Worm (Caenorhabditis elegans) whole organism, L2 larva: ENCODE data around the gene F47B8.13.

Experiments
- ama-1 ChIP-seq: fragments of 150-350 bp; optimal IDR thresholded peaks from 2 replicates; lab custom pipeline; 2018; ENCODE audit warnings: inconsistent platforms
- lin-13 ChIP-seq: fragments of 150-350 bp; optimal IDR thresholded peaks from 2 replicates; lab custom pipeline; 2014; ENCODE audit warnings: missing biosample characterization, missing genetic modification reagents, missing genetic modification characterization
- lsy-2 ChIP-seq, 2 experiments: fragments of 150-350 bp in 1 of 2; sonication (generic microtip) in 1 of 2; optimal IDR thresholded peaks; 2 replicates each; lab custom pipeline; 2014 to 2017; ENCODE audit warnings: missing biosample characterization in 2 of 2, missing genetic modification characterization in 2 of 2
- mab-5 ChIP-seq: fragments of 150-350 bp; optimal IDR thresholded peaks from 2 replicates; lab custom pipeline; 2014; ENCODE audit warnings: missing biosample characterization, missing genetic modification characterization
- mdl-1 ChIP-seq, 2 experiments: fragments of 150-350 bp in 1 of 2; sonication (generic microtip) in 1 of 2; optimal IDR thresholded peaks; 2 replicates each; lab custom pipeline; 2017; ENCODE audit warnings: missing biosample characterization in 2 of 2, missing genetic modification characterization in 2 of 2
- nhr-10 ChIP-seq: sonication (generic microtip); optimal IDR thresholded peaks from 2 replicates; lab custom pipeline; 2017; ENCODE audit warnings: missing biosample characterization, missing genetic modification characterization
- nhr-11 ChIP-seq: fragments of 150-350 bp; optimal IDR thresholded peaks from 2 replicates; lab custom pipeline; 2014; ENCODE audit warnings: missing biosample characterization, missing genetic modification characterization
- nhr-23 ChIP-seq: fragments of 150-350 bp; optimal IDR thresholded peaks from 2 replicates; lab custom pipeline; 2014; ENCODE audit warnings: missing biosample characterization, missing genetic modification reagents, missing genetic modification characterization
- peb-1 ChIP-seq: fragments of 150-350 bp; optimal IDR thresholded peaks from 2 replicates; lab custom pipeline; 2014; ENCODE audit warnings: missing biosample characterization, missing genetic modification characterization
- skn-1 ChIP-seq: sonication (generic microtip); optimal IDR thresholded peaks from 2 replicates; lab custom pipeline; 2017; ENCODE audit warnings: missing biosample characterization, missing genetic modification characterization
- unc-62 ChIP-seq: fragments of 150-350 bp; optimal IDR thresholded peaks from 2 replicates; lab custom pipeline; 2014; ENCODE audit warnings: missing biosample characterization, missing genetic modification reagents, missing genetic modification characterization

- TF ChIP-seq lsy-2 (tag; optimal IDR thresholded peaks at IDR 0.05; lab: Kevin White, UChicago) (peak in 1 of 2 experiments; percentile 62), lin-13 (GFP tag; lab: Kevin White, UChicago) (peak; percentile 25), ama-1 (peak; percentile 59), unc-62 (GFP tag; lab: Kevin White, UChicago) (no peak), nhr-11 (tag; lab: Kevin White, UChicago) (no peak), nhr-10 (tag; lab: Kevin White, UChicago) (no peak), peb-1 (tag; lab: Kevin White, UChicago) (no peak), skn-1 (tag; lab: Kevin White, UChicago) (no peak), mdl-1 (tag; optimal IDR thresholded peaks at IDR 0.05; lab: Kevin White, UChicago) (no peak), mab-5 (tag; lab: Kevin White, UChicago) (no peak), nhr-23 (tag; lab: Kevin White, UChicago) (no peak)
Measured at ce11 chrV:14322743-14323142, 3.2 kb upstream of the F47B8.13 start, which contains the start of gene F47B8.3.
